Worm (Caenorhabditis elegans) whole organism, late embryonic: ENCODE measurements around the gene pro-2.

Experiments
- ama-1 ChIP-seq: fragments of 150-350 bp; optimal IDR thresholded peaks from 2 replicates; lab custom pipeline; 2014
- ceh-6 ChIP-seq: fragments of 200-800 bp; sonication (Bioruptor generic); optimal IDR thresholded peaks from 2 replicates; lab custom pipeline; 2018; ENCODE audit warnings: mild to moderate bottlenecking, missing genetic modification characterization, missing compliant biosample characterization
- dmd-4 ChIP-seq: sonication (generic microtip); optimal IDR thresholded peaks from 2 replicates; lab custom pipeline; 2016; ENCODE audit warnings: borderline replicate concordance, missing genetic modification characterization, missing compliant biosample characterization
- ets-4 ChIP-seq: sonication (generic microtip); optimal IDR thresholded peaks from 2 replicates; lab custom pipeline; 2016; ENCODE audit warnings: missing genetic modification characterization, missing compliant biosample characterization
- fkh-6 ChIP-seq: sonication (generic microtip); optimal IDR thresholded peaks from 2 replicates; lab custom pipeline; 2016; ENCODE audit warnings: missing genetic modification characterization, missing compliant biosample characterization
- gmeb-2 ChIP-seq: sonication (generic microtip); optimal IDR thresholded peaks from 2 replicates; lab custom pipeline; 2016; ENCODE audit warnings: missing genetic modification characterization, inconsistent platforms, missing compliant biosample characterization
- hlh-15 ChIP-seq: sonication (generic microtip); optimal IDR thresholded peaks from 2 replicates; lab custom pipeline; 2016; ENCODE audit warnings: missing genetic modification characterization, missing compliant biosample characterization
- hlh-6 ChIP-seq: sonication (generic microtip); optimal IDR thresholded peaks from 2 replicates; lab custom pipeline; 2016; ENCODE audit warnings: missing genotype, missing genetic modification characterization, missing compliant biosample characterization
- lim-6 ChIP-seq: sonication (generic microtip); optimal IDR thresholded peaks from 2 replicates; lab custom pipeline; 2016; ENCODE audit warnings: missing genetic modification characterization, missing compliant biosample characterization
- lin-11 ChIP-seq: fragments of 200-800 bp; sonication (Bioruptor generic); optimal IDR thresholded peaks from 2 replicates; lab custom pipeline; 2018; ENCODE audit warnings: mild to moderate bottlenecking, missing genetic modification characterization, missing compliant biosample characterization
- nhr-232 ChIP-seq: sonication (generic microtip); optimal IDR thresholded peaks from 2 replicates; lab custom pipeline; 2016; ENCODE audit warnings: missing genetic modification characterization, missing compliant biosample characterization
- pat-9 ChIP-seq: fragments of 200-800 bp; sonication (Bioruptor generic); optimal IDR thresholded peaks from 2 replicates; lab custom pipeline; 2018; ENCODE audit warnings: mild to moderate bottlenecking, missing genetic modification characterization, moderate library complexity, missing compliant biosample characterization
- unc-55 ChIP-seq: sonication (generic microtip); optimal IDR thresholded peaks from 2 replicates; lab custom pipeline; 2017; ENCODE audit warnings: missing biosample characterization, missing genetic modification reagents, missing genetic modification characterization
- ztf-16 ChIP-seq: sonication (generic microtip); optimal IDR thresholded peaks from 2 replicates; lab custom pipeline; 2017; ENCODE audit warnings: missing genetic modification characterization, missing compliant biosample characterization

DNA sequence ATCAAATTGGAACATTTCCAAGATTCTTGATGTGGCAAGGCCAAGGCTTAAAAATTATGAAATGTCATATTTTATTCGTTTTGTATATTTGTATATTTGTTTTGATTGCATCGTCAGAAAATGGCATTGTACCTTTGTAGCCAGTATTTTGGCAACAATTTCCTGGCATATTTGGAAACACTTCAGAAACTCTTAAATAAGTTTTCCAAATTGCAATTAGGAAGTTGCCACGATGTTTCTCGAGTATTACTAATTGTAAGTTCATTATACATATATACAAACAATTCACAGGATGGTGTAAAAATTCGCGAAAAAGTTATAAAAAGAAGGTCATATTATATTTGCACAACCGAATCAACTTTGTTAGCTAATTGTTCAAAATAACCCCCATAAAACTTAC, 29.7 kb downstream of the pro-2 start, which contains the start of gene idpp-8:
- TF ChIP-seq gmeb-2 (tag; lab: Kevin White, UChicago) = no peak
- TF ChIP-seq ets-4 (tag; lab: Kevin White, UChicago) = no peak
- TF ChIP-seq ztf-16 = no peak
- TF ChIP-seq nhr-232 (tag; lab: Kevin White, UChicago) = no peak
- TF ChIP-seq dmd-4 = no peak
- TF ChIP-seq hlh-15 (tag; lab: Kevin White, UChicago) = no peak
- no peak for TF ChIP-seq lin-11
- TF ChIP-seq hlh-6 (tag; lab: Kevin White, UChicago) = no peak
- TF ChIP-seq lim-6 (tag; lab: Kevin White, UChicago) = no peak
- TF ChIP-seq ama-1 (lab: Kevin White, UChicago) = no peak
- TF ChIP-seq fkh-6 (tag; lab: Kevin White, UChicago) = no peak
- TF ChIP-seq ceh-6 (GFP tag; lab: Kevin White, UChicago) = no peak
- no peak for TF ChIP-seq unc-55 (GFP tag; lab: Kevin White, UChicago)
- no peak for TF ChIP-seq pat-9 (tag; lab: Kevin White, UChicago)
